Fruit fly (Drosophila melanogaster): Measurements from ENCODE around the gene CG12016.

- TF ChIP-seq Dll (optimal IDR thresholded peaks at IDR 0.05) (no peak), usp (GFP tag; optimal IDR thresholded peaks at IDR 0.05) (no peak)
Measured at dm6 chr3L:3369256-3369655, 49.9 kb downstream of the CG12016 start, which contains the start of gene Drs.
